Fruit fly (Drosophila melanogaster) whole organism, embryonic: Measurements from ENCODE around the gene velo.

Experiments
- CG12071 ChIP-seq: fragments of 200-800 bp; sonication (Bioruptor generic); optimal IDR thresholded peaks from 3 replicates; lab custom pipeline; 2018; ENCODE audit warnings: missing biosample characterization, mild to moderate bottlenecking, missing genetic modification characterization
- H2.0 ChIP-seq: fragments of 200-800 bp; sonication (Bioruptor generic); IDR thresholded peaks from 2 replicates; pipeline ENCODE4 v1.3.6; 2022; ENCODE audit warnings: missing biosample characterization, missing genetic modification characterization
- HmgD ChIP-seq: fragments of 200-800 bp; sonication (Bioruptor generic); optimal IDR thresholded peaks from 3 replicates; lab custom pipeline; 2016; ENCODE audit warnings: missing biosample characterization, missing genetic modification characterization
- NC2β ChIP-seq: fragments of 200-800 bp; sonication (Bioruptor generic); optimal IDR thresholded peaks from 2 replicates; lab custom pipeline; 2016; ENCODE audit warnings: missing biosample characterization, missing genetic modification characterization
- gem ChIP-seq: fragments of 200-800 bp; sonication (Bioruptor generic); optimal IDR thresholded peaks from 2 replicates; lab custom pipeline; 2019; ENCODE audit warnings: missing biosample characterization, mild to moderate bottlenecking, missing genetic modification characterization, moderate library complexity
- wek ChIP-seq: fragments of 200-800 bp; sonication (Bioruptor generic); optimal IDR thresholded peaks from 3 replicates; lab custom pipeline; 2018; ENCODE audit warnings: missing biosample characterization, mild to moderate bottlenecking, missing genetic modification characterization, moderate library complexity

- TF ChIP-seq wek (GFP tag; lab: Kevin White, UChicago): no peak
- no peak for TF ChIP-seq HmgD (GFP tag; lab: Kevin White, UChicago)
- no peak for TF ChIP-seq H2.0 (GFP tag; lab: Robert Waterston, UW)
- TF ChIP-seq CG12071 (GFP tag; lab: Kevin White, UChicago): no peak
- TF ChIP-seq NC2β: no peak
- no peak for TF ChIP-seq gem
Measured at dm6 chr3L:6783403-6783802, 30.9 kb upstream of the velo start.
